Worm (Caenorhabditis elegans) whole organism, L2 larva: ENCODE results near the gene Y27F2A.11.
"Not testable (repeated sequence)": the region's sequence is repeated elsewhere in the genome, so short reads cannot be mapped to it uniquely, and the experiment has no call there.

Experiments
- nhr-77 ChIP-seq: fragments of 150-350 bp; optimal IDR thresholded peaks from 2 replicates; lab custom pipeline; 2014; ENCODE audit warnings: missing biosample characterization, missing genetic modification characterization
- unc-39 ChIP-seq: fragments of 150-350 bp; optimal IDR thresholded peaks from 2 replicates; lab custom pipeline; 2014; ENCODE audit warnings: missing biosample characterization, missing genetic modification characterization

DNA sequence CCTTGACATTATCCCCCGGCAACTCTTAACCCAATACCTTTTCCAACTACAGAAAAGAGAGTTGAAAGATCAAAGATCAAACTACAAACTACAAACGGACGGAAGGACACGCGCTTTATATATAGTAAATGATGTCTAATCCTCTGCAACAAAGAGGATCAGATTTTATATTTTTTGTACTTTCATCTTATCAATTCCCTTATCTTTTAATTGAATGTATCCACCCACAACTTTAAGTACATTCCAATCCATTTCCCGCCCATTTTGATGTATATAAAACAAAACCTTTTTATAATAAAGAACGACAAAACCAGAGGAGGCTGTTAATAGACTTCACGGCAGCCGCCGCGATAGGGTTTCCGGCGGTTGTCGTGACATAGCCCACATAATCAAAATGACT, 11.5 kb upstream of the Y27F2A.11 start, which contains the start of gene sri-40:
- not testable (repeated sequence) for TF ChIP-seq unc-39, nhr-77 (tag; lab: Kevin White, UChicago)
